Worm (Caenorhabditis elegans) whole organism, L1 larva: ENCODE measurements around the gene col-151.
A peak's percentile ranks its signal among the peaks of the same experiment; 100 is the strongest.

ENCODE experiments used
- C04F5.9 ChIP-seq: sonication (generic microtip); optimal IDR thresholded peaks from 2 replicates; lab custom pipeline; 2016; ENCODE audit warnings: missing genetic modification characterization, missing compliant biosample characterization
- C16A3.4 ChIP-seq: fragments of 150-350 bp; optimal IDR thresholded peaks from 2 replicates; lab custom pipeline; 2014; ENCODE audit warnings: missing biosample characterization, missing genetic modification characterization
- C34B4.2 ChIP-seq: sonication (generic microtip); optimal IDR thresholded peaks from 2 replicates; lab custom pipeline; 2017; ENCODE audit warnings: mild to moderate bottlenecking, missing genetic modification characterization, missing compliant biosample characterization
- aly-2 ChIP-seq: fragments of 150-350 bp; optimal IDR thresholded peaks from 2 replicates; lab custom pipeline; 2014; ENCODE audit warnings: missing biosample characterization, missing genetic modification characterization
- ama-1 ChIP-seq: fragments of 150-350 bp; optimal IDR thresholded peaks from 2 replicates; lab custom pipeline; 2014
- blmp-1 ChIP-seq: fragments of 150-350 bp; optimal IDR thresholded peaks from 2 replicates; lab custom pipeline; 2014; ENCODE audit warnings: missing biosample characterization, missing genetic modification characterization
- ceh-63 ChIP-seq: fragments of 200-800 bp; sonication (Bioruptor generic); optimal IDR thresholded peaks from 2 replicates; lab custom pipeline; 2018; ENCODE audit warnings: mild to moderate bottlenecking, missing genetic modification characterization, missing compliant biosample characterization
- dsc-1 ChIP-seq: sonication (generic microtip); optimal IDR thresholded peaks from 2 replicates; lab custom pipeline; 2016; ENCODE audit warnings: mild to moderate bottlenecking, missing genetic modification characterization, missing compliant biosample characterization
- efl-1 ChIP-seq, 4 experiments: fragments of 150-350 bp; optimal IDR thresholded peaks in 3 of 4; peaks in 1 of 4; 1 replicate in 1 of 4; 2 replicates in 3 of 4; lab custom pipeline; 2014; ENCODE audit warnings: missing biosample characterization in 2 of 4, missing genetic modification characterization in 2 of 4, missing genetic modification reagents in 2 of 4
- egl-27 ChIP-seq, 2 experiments: fragments of 150-350 bp in 1 of 2; sonication (generic microtip); optimal IDR thresholded peaks; 3 replicates each; lab custom pipeline; 2017 to 2018; ENCODE audit warnings: missing biosample characterization in 2 of 2, missing genetic modification characterization in 2 of 2, missing genetic modification reagents in 2 of 2
- elt-2 ChIP-seq: sonication (generic microtip); optimal IDR thresholded peaks from 2 replicates; lab custom pipeline; 2016; ENCODE audit warnings: missing genetic modification characterization, mild to moderate bottlenecking, inconsistent platforms, missing compliant biosample characterization, missing genetic modification reagents
- elt-3 ChIP-seq, 6 experiments: fragments of 150-350 bp in 1 of 6; sonication (generic microtip); optimal IDR thresholded peaks; 2 replicates each; lab custom pipeline; 2017 to 2018; ENCODE audit warnings: missing biosample characterization in 6 of 6, missing genetic modification characterization in 6 of 6, inconsistent platforms in 1 of 6
- ets-5 ChIP-seq: fragments of 200-800 bp; sonication (Bioruptor generic); IDR thresholded peaks from 2 replicates; pipeline ENCODE4 v1.3.6; 2022; ENCODE audit warnings: missing genetic modification characterization, missing compliant biosample characterization
- fkh-8 ChIP-seq: sonication (generic microtip); optimal IDR thresholded peaks from 2 replicates; lab custom pipeline; 2016; ENCODE audit warnings: mild to moderate bottlenecking, missing genetic modification characterization, missing compliant biosample characterization
- fos-1 ChIP-seq: fragments of 150-350 bp; optimal IDR thresholded peaks from 2 replicates; lab custom pipeline; 2014; ENCODE audit warnings: missing biosample characterization, missing genetic modification characterization
- grh-1 ChIP-seq: fragments of 200-800 bp; sonication (Bioruptor generic); IDR thresholded peaks from 2 replicates; pipeline ENCODE4 v1.3.6; 2022; ENCODE audit warnings: missing genetic modification reagents, missing genetic modification characterization, missing compliant biosample characterization
- hlh-4 ChIP-seq: sonication (generic microtip); optimal IDR thresholded peaks from 2 replicates; lab custom pipeline; 2016; ENCODE audit warnings: mild to moderate bottlenecking, missing genetic modification characterization, missing compliant biosample characterization
- isw-1 ChIP-seq: fragments of 200-800 bp; sonication (Bioruptor generic); IDR thresholded peaks from 2 replicates; pipeline ENCODE4 v1.3.6; 2022; ENCODE audit warnings: missing genetic modification characterization, missing compliant biosample characterization
- jun-1 ChIP-seq: fragments of 150-350 bp; optimal IDR thresholded peaks from 2 replicates; lab custom pipeline; 2014; ENCODE audit warnings: missing biosample characterization, missing genetic modification reagents, missing genetic modification characterization
- lin-13 ChIP-seq: fragments of 150-350 bp; optimal IDR thresholded peaks from 2 replicates; lab custom pipeline; 2014; ENCODE audit warnings: missing biosample characterization, missing genetic modification reagents, missing genetic modification characterization
- lin-14 ChIP-seq: fragments of 200-800 bp; sonication (Bioruptor generic); optimal IDR thresholded peaks from 2 replicates; lab custom pipeline; 2018; ENCODE audit warnings: mild to moderate bottlenecking, missing genetic modification characterization, moderate library complexity, missing compliant biosample characterization
- lin-15B ChIP-seq: fragments of 150-350 bp; sonication (generic microtip); optimal IDR thresholded peaks from 3 replicates; lab custom pipeline; 2014; ENCODE audit warnings: missing biosample characterization, missing genetic modification characterization
- lin-35 ChIP-seq, 2 experiments: fragments of 150-350 bp; optimal IDR thresholded peaks; 2 replicates each; lab custom pipeline; 2014; ENCODE audit warnings: missing biosample characterization in 2 of 2, missing genetic modification characterization in 2 of 2, missing genetic modification reagents in 2 of 2
- lin-39 ChIP-seq: fragments of 150-350 bp; optimal IDR thresholded peaks from 2 replicates; lab custom pipeline; 2014; ENCODE audit warnings: missing biosample characterization, missing genetic modification reagents, missing genetic modification characterization
- lir-3 ChIP-seq: sonication (generic microtip); optimal IDR thresholded peaks from 2 replicates; lab custom pipeline; 2016; ENCODE audit warnings: mild to moderate bottlenecking, missing genetic modification characterization, moderate library complexity, missing compliant biosample characterization; ENCODE audit not compliant: poor library complexity
- lsy-2 ChIP-seq, 2 experiments: fragments of 150-350 bp; optimal IDR thresholded peaks; 2 replicates each; lab custom pipeline; 2014; ENCODE audit warnings: missing biosample characterization in 2 of 2, missing genetic modification characterization in 2 of 2
- mdl-1 ChIP-seq, 2 experiments: fragments of 150-350 bp; optimal IDR thresholded peaks; 2 replicates each; lab custom pipeline; 2014 to 2017; ENCODE audit warnings: missing biosample characterization in 2 of 2, missing genetic modification characterization in 2 of 2, inconsistent platforms in 1 of 2
- mef-2 ChIP-seq: fragments of 150-350 bp; optimal IDR thresholded peaks from 2 replicates; lab custom pipeline; 2014; ENCODE audit warnings: missing biosample characterization, missing genetic modification characterization
- nhr-12 ChIP-seq: sonication (generic microtip); optimal IDR thresholded peaks from 2 replicates; lab custom pipeline; 2017; ENCODE audit warnings: missing biosample characterization, missing genetic modification characterization
- nhr-20 ChIP-seq: sonication (generic microtip); optimal IDR thresholded peaks from 2 replicates; lab custom pipeline; 2016; ENCODE audit warnings: mild to moderate bottlenecking, missing genetic modification characterization, missing compliant biosample characterization
- nhr-47 ChIP-seq: sonication (generic microtip); optimal IDR thresholded peaks from 2 replicates; lab custom pipeline; 2016; ENCODE audit warnings: mild to moderate bottlenecking, missing genetic modification characterization, moderate library complexity, missing compliant biosample characterization
- nhr-71 ChIP-seq: sonication (generic microtip); optimal IDR thresholded peaks from 2 replicates; lab custom pipeline; 2016; ENCODE audit warnings: mild to moderate bottlenecking, missing genetic modification characterization, moderate library complexity, missing compliant biosample characterization
- nhr-76 ChIP-seq: sonication (generic microtip); optimal IDR thresholded peaks from 2 replicates; lab custom pipeline; 2017; ENCODE audit warnings: missing biosample characterization, missing genetic modification characterization
- nhr-77 ChIP-seq: fragments of 150-350 bp; optimal IDR thresholded peaks from 2 replicates; lab custom pipeline; 2014; ENCODE audit warnings: missing biosample characterization, missing genetic modification characterization
- nhr-85 ChIP-seq: sonication (generic microtip); peaks from one replicate; lab custom pipeline; 2016; ENCODE audit warnings: missing genetic modification characterization, inconsistent platforms, missing compliant biosample characterization
- nhr-90 ChIP-seq: sonication (generic microtip); optimal IDR thresholded peaks from 2 replicates; lab custom pipeline; 2016; ENCODE audit warnings: mild to moderate bottlenecking, missing genetic modification characterization, missing compliant biosample characterization; ENCODE audit not compliant: poor library complexity
- pqm-1 ChIP-seq: sonication (generic microtip); optimal IDR thresholded peaks from 3 replicates; lab custom pipeline; 2017; ENCODE audit warnings: missing biosample characterization, missing genetic modification characterization
- skn-1 ChIP-seq: fragments of 150-350 bp; optimal IDR thresholded peaks from 2 replicates; lab custom pipeline; 2014; ENCODE audit warnings: missing biosample characterization, missing genetic modification characterization
- snu-23 ChIP-seq: sonication (generic microtip); optimal IDR thresholded peaks from 2 replicates; lab custom pipeline; 2016; ENCODE audit warnings: missing genetic modification characterization, missing compliant biosample characterization
- tbx-2 ChIP-seq: sonication (generic microtip); optimal IDR thresholded peaks from 2 replicates; lab custom pipeline; 2016; ENCODE audit warnings: missing genetic modification characterization, missing compliant biosample characterization
- unc-30 ChIP-seq: sonication (generic microtip); optimal IDR thresholded peaks from 2 replicates; lab custom pipeline; 2017; ENCODE audit warnings: missing biosample characterization, missing genetic modification characterization
- unc-62 ChIP-seq: fragments of 150-350 bp; optimal IDR thresholded peaks from 2 replicates; lab custom pipeline; 2014; ENCODE audit warnings: missing biosample characterization, missing genetic modification reagents, missing genetic modification characterization
- unc-98 ChIP-seq: fragments of 200-800 bp; sonication (Bioruptor generic); IDR thresholded peaks from 2 replicates; pipeline ENCODE4 v1.3.6; 2022; ENCODE audit warnings: missing genetic modification characterization, missing compliant biosample characterization
- vab-15 ChIP-seq: sonication (generic microtip); optimal IDR thresholded peaks from 2 replicates; lab custom pipeline; 2017; ENCODE audit warnings: missing genotype, mild to moderate bottlenecking, missing genetic modification characterization, missing compliant biosample characterization
- zag-1 ChIP-seq: fragments of 150-350 bp; optimal IDR thresholded peaks from 2 replicates; lab custom pipeline; 2014; ENCODE audit warnings: missing biosample characterization, missing genetic modification characterization

The col-151 gene

DNA sequence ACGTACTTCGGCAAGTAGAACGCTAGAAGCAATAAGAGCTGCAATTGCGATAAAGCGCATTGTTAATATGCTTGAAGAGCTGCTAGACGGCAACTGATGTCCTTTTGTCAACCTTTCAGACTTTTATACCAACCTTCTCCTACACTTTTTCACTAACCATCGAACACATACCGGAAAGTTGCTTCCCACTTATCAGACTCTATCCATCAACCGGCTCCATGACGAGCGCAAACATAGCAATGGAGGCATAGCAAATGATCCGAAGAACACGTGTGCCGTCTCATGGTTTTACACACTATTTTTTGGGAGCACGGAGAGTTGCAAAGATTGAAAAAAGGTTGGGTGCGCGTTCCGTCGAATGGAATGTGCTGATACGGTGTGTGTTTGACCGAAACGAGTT lies 13.3 kb downstream of the col-151 start, which contains the start of gene abu-1:
abu-1 (minus strand) TSS at position 101 of the 400 bp plus-strand sequence.
- TF ChIP-seq nhr-77 (tag; lab: Kevin White, UChicago) (no peak), zag-1 (no peak)
- TF ChIP-seq, all 84 proteins: peak for 0

DNA sequence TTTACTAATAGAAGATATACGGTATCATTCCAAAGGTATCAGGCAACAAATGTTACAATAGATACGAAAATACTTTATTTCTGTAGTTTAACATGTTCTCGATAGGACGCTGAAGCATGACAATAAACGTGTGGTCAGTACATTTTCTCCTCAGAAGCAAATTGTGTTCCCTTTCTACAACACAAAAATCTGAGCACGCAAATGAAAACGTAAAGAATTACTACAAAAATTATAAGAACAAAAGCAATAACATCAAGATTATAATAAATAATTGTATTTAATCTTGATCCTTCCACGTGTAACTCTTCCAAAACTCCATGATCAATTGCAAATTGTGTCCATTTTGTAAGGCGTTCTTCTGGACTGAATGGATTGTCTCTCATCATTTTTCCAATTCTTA lies 15.3 kb downstream of the col-151 start:
- no peak for TF ChIP-seq nhr-12 (tag; lab: Kevin White, UChicago)
- TF ChIP-seq lin-13 (GFP tag; lab: Kevin White, UChicago) = no peak
- TF ChIP-seq hlh-4 (tag; lab: Kevin White, UChicago) = no peak
- TF ChIP-seq efl-1 (optimal IDR thresholded peaks at IDR 0.05; lab: Kevin White, UChicago) = no peak
- TF ChIP-seq efl-1 (GFP tag; optimal IDR thresholded peaks at IDR 0.05 in 1 of 2; lab: Kevin White, UChicago) = no peak
- TF ChIP-seq ets-5 = no peak
- no peak for TF ChIP-seq lin-39
- TF ChIP-seq C04F5.9 = no peak
- no peak for TF ChIP-seq vab-15 (tag; lab: Kevin White, UChicago)
- no peak for TF ChIP-seq fkh-8 (tag; lab: Kevin White, UChicago)
- TF ChIP-seq lir-3 = no peak
- no peak for TF ChIP-seq C34B4.2 (tag; lab: Kevin White, UChicago)
- no peak for TF ChIP-seq fos-1 (tag; lab: Kevin White, UChicago)
- no peak for TF ChIP-seq nhr-47 (tag; lab: Kevin White, UChicago)
- no peak for TF ChIP-seq skn-1 (tag; lab: Kevin White, UChicago)
- TF ChIP-seq, all 84 proteins: peak for 0

DNA sequence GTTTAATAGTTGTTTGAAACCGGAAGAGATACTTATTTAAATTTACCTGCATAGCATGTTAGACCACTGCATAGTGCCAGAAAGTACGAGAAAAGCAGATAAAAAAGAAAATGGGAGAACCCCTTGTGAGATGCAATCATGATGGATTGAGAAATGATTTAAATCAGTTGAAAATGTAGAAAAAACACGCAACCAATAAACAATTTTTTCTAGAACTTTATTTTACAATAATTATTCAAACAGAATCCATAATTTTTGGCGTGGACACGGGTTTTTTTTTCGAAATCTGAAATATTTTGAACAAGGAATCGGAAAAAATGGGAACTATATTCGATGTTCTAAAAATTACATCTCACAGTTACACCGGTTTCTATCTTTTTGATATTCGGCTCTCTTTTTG lies 15.7 kb downstream of the col-151 start, which contains the start of gene AC3.12:
AC3.12 (minus strand) TSS at position 101 of the 400 bp plus-strand sequence.
- TF ChIP-seq elt-3 (tag; optimal IDR thresholded peaks at IDR 0.05; lab: Kevin White, UChicago) (no peak), C16A3.4 (no peak), nhr-85 (tag; lab: Kevin White, UChicago) (peak; percentile 2), nhr-76 (tag; lab: Kevin White, UChicago) (no peak)
- TF ChIP-seq, all 84 proteins: peak for 1

DNA sequence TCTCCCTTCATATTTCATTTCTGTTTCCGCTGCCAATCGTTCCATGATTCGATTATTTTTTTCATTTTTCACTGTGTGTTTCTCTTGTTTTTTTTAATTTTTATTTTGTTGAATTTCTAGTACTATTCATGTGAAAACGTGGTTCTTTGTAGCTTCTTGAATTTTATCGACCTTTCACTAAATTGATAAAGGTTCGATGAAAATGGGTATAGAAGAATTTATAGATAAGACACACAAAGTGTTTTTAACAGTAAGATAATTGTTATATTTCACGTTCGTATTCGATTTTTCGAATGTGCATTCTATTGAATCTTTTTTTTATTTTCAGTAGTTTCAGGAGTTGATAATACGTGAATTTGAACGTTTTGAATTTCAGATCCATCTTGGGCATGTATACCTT lies 23.1 kb downstream of the col-151 start, which contains the start of gene ugt-49:
ugt-49 (plus strand) TSS at position 371 of the 400 bp plus-strand sequence.
- TF ChIP-seq zag-1 = no peak
- no peak for TF ChIP-seq nhr-20 (tag; lab: Kevin White, UChicago)
- no peak for TF ChIP-seq lin-15B (tag; lab: Kevin White, UChicago)
- no peak for TF ChIP-seq efl-1 (optimal IDR thresholded peaks at IDR 0.05; lab: Kevin White, UChicago)
- no peak for TF ChIP-seq efl-1 (GFP tag; optimal IDR thresholded peaks at IDR 0.05 in 1 of 2; lab: Kevin White, UChicago)
- TF ChIP-seq C16A3.4 = no peak
- TF ChIP-seq grh-1 (GFP tag; lab: Robert Waterston, UW) = no peak
- TF ChIP-seq egl-27 (tag; optimal IDR thresholded peaks at IDR 0.05; lab: Kevin White, UChicago) = no peak
- no peak for TF ChIP-seq pqm-1
- no peak for TF ChIP-seq mef-2 (tag; lab: Kevin White, UChicago)
- TF ChIP-seq lir-3 = no peak
- TF ChIP-seq unc-30 (tag; lab: Kevin White, UChicago) = no peak
- no peak for TF ChIP-seq ama-1 (lab: Kevin White, UChicago)
- TF ChIP-seq unc-98 = no peak
- no peak for TF ChIP-seq dsc-1
- no peak for TF ChIP-seq isw-1
- no peak for TF ChIP-seq jun-1 (tag; lab: Kevin White, UChicago)
- TF ChIP-seq unc-62 = no peak

DNA sequence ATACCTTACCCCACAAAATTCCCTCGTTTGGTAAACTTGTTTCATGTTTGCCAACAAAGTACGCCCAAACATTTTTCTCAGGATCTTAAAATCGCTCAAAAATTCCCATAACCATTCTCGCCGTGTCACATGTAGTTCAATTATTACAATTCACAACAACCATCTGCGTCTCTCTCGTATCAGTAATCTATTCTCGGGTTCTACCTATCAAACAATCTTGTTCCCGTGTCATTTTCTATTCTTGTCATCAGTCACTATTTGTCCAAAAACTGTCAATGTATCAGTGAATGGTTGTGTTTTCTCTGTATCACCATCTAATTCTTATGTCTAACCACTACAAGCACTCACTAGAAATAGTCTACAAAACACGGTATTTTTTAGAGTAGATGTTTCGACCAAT lies 23.8 kb downstream of the col-151 start:
- TF ChIP-seq nhr-20 (tag; lab: Kevin White, UChicago) = peak; percentile 72
- peak; percentile 48 for TF ChIP-seq tbx-2 (tag; lab: Kevin White, UChicago)
- peak in 2 of 6 experiments; percentile 31 to 37 for TF ChIP-seq elt-3 (tag; optimal IDR thresholded peaks at IDR 0.05; lab: Kevin White, UChicago)
- no peak for TF ChIP-seq efl-1 (optimal IDR thresholded peaks at IDR 0.05; lab: Kevin White, UChicago)
- TF ChIP-seq efl-1 (GFP tag; optimal IDR thresholded peaks at IDR 0.05 in 1 of 2; lab: Kevin White, UChicago) = peak in 1 of 2 experiments; percentile 59
- peak; percentile 5 for TF ChIP-seq C16A3.4
- TF ChIP-seq pqm-1 = no peak
- TF ChIP-seq nhr-71 (tag; lab: Kevin White, UChicago) = peak; percentile 49
- TF ChIP-seq nhr-90 (tag; lab: Kevin White, UChicago) = peak; percentile 14
- TF ChIP-seq lsy-2 (tag; optimal IDR thresholded peaks at IDR 0.05; lab: Kevin White, UChicago) = no peak
- no peak for TF ChIP-seq ama-1 (lab: Kevin White, UChicago)
- TF ChIP-seq lin-14 = peak; percentile 68
- TF ChIP-seq snu-23 (GFP tag; lab: Kevin White, UChicago) = peak; percentile 52
- peak; percentile 76 for TF ChIP-seq elt-2 (tag; lab: Kevin White, UChicago)
- no peak for TF ChIP-seq unc-30 (tag; lab: Kevin White, UChicago)
- TF ChIP-seq ceh-63 (GFP tag; lab: Kevin White, UChicago) = no peak
- TF ChIP-seq mdl-1 (tag; optimal IDR thresholded peaks at IDR 0.05; lab: Kevin White, UChicago) = peak in 1 of 2 experiments; percentile 23
- no peak for TF ChIP-seq grh-1 (GFP tag; lab: Robert Waterston, UW)
- peak; percentile 76 for TF ChIP-seq nhr-85 (tag; lab: Kevin White, UChicago)
- no peak for TF ChIP-seq aly-2 (tag; lab: Kevin White, UChicago)
- TF ChIP-seq lin-35 (GFP tag; optimal IDR thresholded peaks at IDR 0.05; lab: Kevin White, UChicago) = peak in 1 of 2 experiments; percentile 73
- peak; percentile 51 for TF ChIP-seq blmp-1 (tag; lab: Kevin White, UChicago)
- TF ChIP-seq, all 84 proteins: peak for 14
